Worm (Caenorhabditis elegans): Measurements from ENCODE around the gene icl-1.

icl-1 gene

DNA sequence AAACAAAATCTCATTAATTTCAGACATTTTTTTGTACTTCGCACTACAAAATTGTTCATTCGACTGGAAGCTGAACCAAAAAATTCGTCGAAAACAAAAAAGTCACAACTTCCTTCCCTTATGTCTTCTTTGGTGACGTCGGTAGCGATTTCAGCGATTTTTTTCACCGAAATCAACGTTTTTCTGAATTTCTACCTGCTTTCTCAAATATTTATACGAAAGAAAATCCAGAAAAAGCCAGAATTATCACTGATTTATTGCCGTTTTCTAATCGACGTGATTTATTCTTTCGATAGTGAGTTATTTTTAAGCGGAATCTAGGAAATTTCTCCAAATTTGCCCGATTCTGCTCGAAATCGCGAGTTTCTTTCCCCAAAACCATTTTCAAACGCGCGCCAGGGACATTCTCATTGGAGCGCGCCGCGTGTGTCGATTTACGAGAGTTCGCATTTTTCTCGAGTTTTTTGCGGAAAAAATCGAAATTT, 47.1 kb upstream of the icl-1 start, which contains the start of gene srbc-58 (continued):
- TF ChIP-seq nhr-76 (tag; optimal IDR thresholded peaks at IDR 0.05), result no peak
- peak; percentile 21 for TF ChIP-seq elt-2 (tag; optimal IDR thresholded peaks at IDR 0.05)
- no peak for TF ChIP-seq ZK546.5 (tag; optimal IDR thresholded peaks at IDR 0.05)
- no peak for TF ChIP-seq jun-1 (tag; optimal IDR thresholded peaks at IDR 0.05)

DNA sequence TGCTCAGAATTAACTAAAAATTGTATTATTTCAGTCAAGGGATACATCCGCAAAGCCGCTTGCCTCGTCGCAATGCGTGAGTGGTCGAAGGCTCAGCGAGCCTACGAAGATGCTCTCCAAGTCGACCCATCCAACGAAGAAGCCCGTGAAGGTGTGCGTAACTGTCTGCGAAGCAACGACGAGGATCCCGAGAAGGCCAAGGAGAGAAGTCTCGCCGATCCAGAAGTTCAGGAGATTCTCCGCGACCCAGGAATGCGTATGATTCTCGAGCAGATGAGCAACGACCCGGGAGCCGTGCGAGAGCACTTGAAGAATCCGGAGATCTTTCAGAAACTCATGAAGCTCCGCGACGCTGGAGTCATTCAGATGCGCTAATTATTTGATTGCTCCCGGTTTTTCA, 46.5 kb upstream of the icl-1 start:
- TF ChIP-seq nhr-23 (tag; optimal IDR thresholded peaks at IDR 0.05), result no peak
- no peak for TF ChIP-seq nhr-25 (tag; optimal IDR thresholded peaks at IDR 0.05)
- TF ChIP-seq skn-1 (tag; optimal IDR thresholded peaks at IDR 0.05), result no peak
- no peak for TF ChIP-seq fkh-10 (GFP tag; optimal IDR thresholded peaks at IDR 0.05)
- TF ChIP-seq zag-1 (tag; optimal IDR thresholded peaks at IDR 0.05), result no peak
- no peak for TF ChIP-seq nhr-77 (tag; optimal IDR thresholded peaks at IDR 0.05)
- no peak for TF ChIP-seq nhr-28 (tag; optimal IDR thresholded peaks at IDR 0.05)
- no peak for TF ChIP-seq elt-3 (tag; optimal IDR thresholded peaks at IDR 0.05)
- TF ChIP-seq mml-1 (tag; optimal IDR thresholded peaks at IDR 0.05), result no peak
- TF ChIP-seq hmg-11 (tag; optimal IDR thresholded peaks at IDR 0.05), result no peak
- no peak for TF ChIP-seq aly-2 (tag; optimal IDR thresholded peaks at IDR 0.05)
- TF ChIP-seq pha-4 (tag; optimal IDR thresholded peaks at IDR 0.05), result no peak

DNA sequence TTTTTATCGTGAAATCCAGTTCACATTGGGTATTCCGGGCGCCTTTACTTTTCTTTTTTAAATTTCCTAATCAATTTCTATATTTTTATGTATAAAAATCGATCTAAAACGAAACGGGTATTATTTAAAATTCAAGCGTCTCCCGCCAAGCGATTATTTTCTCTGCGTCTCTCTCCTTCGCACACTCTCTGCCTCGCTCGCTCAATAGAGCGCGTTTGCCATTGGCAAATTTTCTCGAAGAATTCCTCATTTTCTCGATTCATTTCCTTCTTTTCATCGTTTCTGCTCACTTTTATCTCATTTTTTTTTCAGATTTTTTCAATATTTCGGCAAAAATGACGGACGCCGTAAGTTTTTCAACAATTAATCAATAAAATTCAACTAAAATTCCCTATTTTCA, 45.5 kb upstream of the icl-1 start, which contains the start of gene sti-1:
Gene sti-1, plus strand, starts transcription at position 263 of the 400 bp plus-strand sequence.
- no peak for TF ChIP-seq egl-27 (tag; optimal IDR thresholded peaks at IDR 0.05)
- TF ChIP-seq nhr-25 (tag; optimal IDR thresholded peaks at IDR 0.05), result peak; percentile 73
- TF ChIP-seq skn-1 (tag; optimal IDR thresholded peaks at IDR 0.05), result peak; percentile 35
- TF ChIP-seq jun-1 (tag; optimal IDR thresholded peaks at IDR 0.05), result peak; percentile 65
- peak; percentile 20 for TF ChIP-seq nhr-76 (tag; optimal IDR thresholded peaks at IDR 0.05)
- TF ChIP-seq R02D3.7 (tag; optimal IDR thresholded peaks at IDR 0.05), result peak; percentile 70
- TF ChIP-seq ZK546.5 (tag; optimal IDR thresholded peaks at IDR 0.05), result no peak
- no peak for TF ChIP-seq mdl-1 (tag; optimal IDR thresholded peaks at IDR 0.05)
- peak; percentile 42 for TF ChIP-seq elt-2 (tag; optimal IDR thresholded peaks at IDR 0.05)
- TF ChIP-seq nhr-237 (tag; optimal IDR thresholded peaks at IDR 0.05), result no peak
- peak; percentile 90 for TF ChIP-seq nhr-23 (tag; optimal IDR thresholded peaks at IDR 0.05)
- peak; percentile 85 for TF ChIP-seq lin-15B (tag; optimal IDR thresholded peaks at IDR 0.05)
- TF ChIP-seq ceh-28 (tag; optimal IDR thresholded peaks at IDR 0.05), result peak; percentile 72
- no peak for TF ChIP-seq sea-2 (GFP tag; optimal IDR thresholded peaks at IDR 0.05)
- TF ChIP-seq zag-1 (tag; optimal IDR thresholded peaks at IDR 0.05), result no peak
- TF ChIP-seq nhr-11 (tag; optimal IDR thresholded peaks at IDR 0.05), result no peak
- no peak for TF ChIP-seq elt-1 (tag; optimal IDR thresholded peaks at IDR 0.05)
- no peak for TF ChIP-seq ceh-9 (tag; optimal IDR thresholded peaks at IDR 0.05)
- no peak for TF ChIP-seq aly-2 (tag; optimal IDR thresholded peaks at IDR 0.05)
- no peak for TF ChIP-seq mml-1 (tag; optimal IDR thresholded peaks at IDR 0.05)
- TF ChIP-seq nhr-77 (tag; optimal IDR thresholded peaks at IDR 0.05), result peak; percentile 76
- no peak for TF ChIP-seq elt-3 (tag; optimal IDR thresholded peaks at IDR 0.05)
- TF ChIP-seq ceh-16 (tag; optimal IDR thresholded peaks at IDR 0.05), result no peak
- TF ChIP-seq ama-1 (optimal IDR thresholded peaks at IDR 0.05), result peak; percentile 4
- no peak for TF ChIP-seq daf-12 (tag; optimal IDR thresholded peaks at IDR 0.05)
- TF ChIP-seq fkh-2 (tag; optimal IDR thresholded peaks at IDR 0.05), result no peak
- TF ChIP-seq pqm-1 (tag; optimal IDR thresholded peaks at IDR 0.05), result peak; percentile 63
- TF ChIP-seq nhr-67 (tag; optimal IDR thresholded peaks at IDR 0.05), result no peak
- TF ChIP-seq fkh-10 (GFP tag; optimal IDR thresholded peaks at IDR 0.05), result no peak
- TF ChIP-seq egl-5 (tag; optimal IDR thresholded peaks at IDR 0.05), result peak; percentile 94
- peak; percentile 83 for TF ChIP-seq lin-39 (tag; optimal IDR thresholded peaks at IDR 0.05)
- TF ChIP-seq fos-1 (tag; optimal IDR thresholded peaks at IDR 0.05), result no peak
- TF ChIP-seq lsy-12 (tag; optimal IDR thresholded peaks at IDR 0.05), result peak; percentile 45
- peak; percentile 1 for TF ChIP-seq nhr-28 (tag; optimal IDR thresholded peaks at IDR 0.05)
- TF ChIP-seq nhr-12 (tag; optimal IDR thresholded peaks at IDR 0.05), result no peak
- peak; percentile 64 for TF ChIP-seq hmg-11 (tag; optimal IDR thresholded peaks at IDR 0.05)
- TF ChIP-seq ceh-82 (tag; optimal IDR thresholded peaks at IDR 0.05), result peak; percentile 20
- peak in 1 of 2 experiments; percentile 8 for TF ChIP-seq eor-1 (tag; optimal IDR thresholded peaks at IDR 0.05)
- TF ChIP-seq snpc-4 (tag; optimal IDR thresholded peaks at IDR 0.05), result peak; percentile 73
- TF ChIP-seq ztf-11 (tag; optimal IDR thresholded peaks at IDR 0.05), result no peak
- TF ChIP-seq unc-62 (GFP tag; optimal IDR thresholded peaks at IDR 0.05), result no peak
- no peak for TF ChIP-seq unc-39 (tag; optimal IDR thresholded peaks at IDR 0.05)
- no peak for TF ChIP-seq ztf-4 (tag; optimal IDR thresholded peaks at IDR 0.05)
- peak; percentile 89 for TF ChIP-seq pha-4 (tag; optimal IDR thresholded peaks at IDR 0.05)
- peak; percentile 68 for TF ChIP-seq nhr-43 (tag; optimal IDR thresholded peaks at IDR 0.05; ENCODE audit: poor library complexity, severe bottlenecking)
- TF ChIP-seq tbx-2 (tag; optimal IDR thresholded peaks at IDR 0.05), result no peak
- TF ChIP-seq nfya-1 (tag; optimal IDR thresholded peaks at IDR 0.05; ENCODE audit: insufficient read depth), result peak; percentile 92

All from whole organism, L3 larva.